Worm (Caenorhabditis elegans) whole organism, L1 larva: ENCODE results near the gene ZK180.7.

ENCODE experiments used
- C16A3.4 ChIP-seq: fragments of 150-350 bp; optimal IDR thresholded peaks from 2 replicates; lab custom pipeline; 2014; ENCODE audit warnings: missing biosample characterization, missing genetic modification characterization
- C34B4.2 ChIP-seq: sonication (generic microtip); optimal IDR thresholded peaks from 2 replicates; lab custom pipeline; 2017; ENCODE audit warnings: mild to moderate bottlenecking, missing genetic modification characterization, missing compliant biosample characterization
- Y116A8C.19 ChIP-seq: sonication (generic microtip); optimal IDR thresholded peaks from 2 replicates; lab custom pipeline; 2016; ENCODE audit warnings: missing compliant biosample characterization, missing genetic modification characterization, borderline replicate concordance
- alr-1 ChIP-seq: fragments of 200-800 bp; sonication (Bioruptor generic); optimal IDR thresholded peaks from 2 replicates; lab custom pipeline; 2018; ENCODE audit warnings: borderline replicate concordance, mild to moderate bottlenecking, missing genetic modification characterization, missing compliant biosample characterization
- aly-2 ChIP-seq: fragments of 150-350 bp; optimal IDR thresholded peaks from 2 replicates; lab custom pipeline; 2014; ENCODE audit warnings: missing biosample characterization, missing genetic modification characterization
- ceh-63 ChIP-seq: fragments of 200-800 bp; sonication (Bioruptor generic); optimal IDR thresholded peaks from 2 replicates; lab custom pipeline; 2018; ENCODE audit warnings: mild to moderate bottlenecking, missing genetic modification characterization, missing compliant biosample characterization
- ceh-88 ChIP-seq: fragments of 200-800 bp; sonication (Bioruptor generic); IDR thresholded peaks from 2 replicates; pipeline ENCODE4 v1.3.6; 2022; ENCODE audit warnings: missing genetic modification characterization, missing compliant biosample characterization
- ceh-90 ChIP-seq: sonication (generic microtip); optimal IDR thresholded peaks from 2 replicates; lab custom pipeline; 2016; ENCODE audit warnings: missing genetic modification characterization, missing compliant biosample characterization
- dpl-1 ChIP-seq, 3 experiments: fragments of 150-350 bp in 2 of 3; sonication (generic microtip) in 1 of 3; optimal IDR thresholded peaks; 2 replicates each; lab custom pipeline; 2014 to 2017; ENCODE audit warnings: missing biosample characterization in 3 of 3, missing genetic modification characterization in 3 of 3, missing genetic modification reagents in 3 of 3
- dsc-1 ChIP-seq: sonication (generic microtip); optimal IDR thresholded peaks from 2 replicates; lab custom pipeline; 2016; ENCODE audit warnings: mild to moderate bottlenecking, missing genetic modification characterization, missing compliant biosample characterization
- efl-1 ChIP-seq, 4 experiments: fragments of 150-350 bp; optimal IDR thresholded peaks in 3 of 4; peaks in 1 of 4; 1 replicate in 1 of 4; 2 replicates in 3 of 4; lab custom pipeline; 2014; ENCODE audit warnings: missing biosample characterization in 2 of 4, missing genetic modification characterization in 2 of 4, missing genetic modification reagents in 2 of 4
- efl-3 ChIP-seq: fragments of 200-800 bp; sonication (Bioruptor generic); optimal IDR thresholded peaks from 2 replicates; lab custom pipeline; 2018; ENCODE audit warnings: mild to moderate bottlenecking, missing genetic modification characterization, missing compliant biosample characterization
- elt-2 ChIP-seq: sonication (generic microtip); optimal IDR thresholded peaks from 2 replicates; lab custom pipeline; 2016; ENCODE audit warnings: missing genetic modification characterization, mild to moderate bottlenecking, inconsistent platforms, missing compliant biosample characterization, missing genetic modification reagents
- fkh-4 ChIP-seq: sonication (generic microtip); optimal IDR thresholded peaks from 2 replicates; lab custom pipeline; 2016; ENCODE audit warnings: missing compliant biosample characterization, missing genetic modification characterization, borderline replicate concordance
- hpl-2 ChIP-seq: fragments of 150-350 bp; optimal IDR thresholded peaks from 2 replicates; lab custom pipeline; 2014; ENCODE audit warnings: missing biosample characterization, missing genetic modification reagents, missing genetic modification characterization
- lin-13 ChIP-seq: fragments of 150-350 bp; optimal IDR thresholded peaks from 2 replicates; lab custom pipeline; 2014; ENCODE audit warnings: missing biosample characterization, missing genetic modification reagents, missing genetic modification characterization
- lin-14 ChIP-seq: fragments of 200-800 bp; sonication (Bioruptor generic); optimal IDR thresholded peaks from 2 replicates; lab custom pipeline; 2018; ENCODE audit warnings: mild to moderate bottlenecking, missing genetic modification characterization, moderate library complexity, missing compliant biosample characterization
- lin-35 ChIP-seq, 2 experiments: fragments of 150-350 bp; optimal IDR thresholded peaks; 2 replicates each; lab custom pipeline; 2014; ENCODE audit warnings: missing biosample characterization in 2 of 2, missing genetic modification characterization in 2 of 2, missing genetic modification reagents in 2 of 2
- lin-39 ChIP-seq: fragments of 150-350 bp; optimal IDR thresholded peaks from 2 replicates; lab custom pipeline; 2014; ENCODE audit warnings: missing biosample characterization, missing genetic modification reagents, missing genetic modification characterization
- mab-9 ChIP-seq: fragments of 200-800 bp; sonication (Bioruptor generic); IDR thresholded peaks from 2 replicates; pipeline ENCODE4 v1.3.6; 2022; ENCODE audit warnings: missing genetic modification reagents, missing genetic modification characterization, missing compliant biosample characterization
- nhr-12 ChIP-seq: sonication (generic microtip); optimal IDR thresholded peaks from 2 replicates; lab custom pipeline; 2017; ENCODE audit warnings: missing biosample characterization, missing genetic modification characterization
- nhr-19 ChIP-seq: fragments of 200-800 bp; sonication (Bioruptor generic); conservative IDR thresholded peaks from 2 replicates; pipeline ENCODE4 v1.3.6; 2022; ENCODE audit warnings: missing genetic modification characterization, missing compliant biosample characterization
- nhr-20 ChIP-seq: sonication (generic microtip); optimal IDR thresholded peaks from 2 replicates; lab custom pipeline; 2016; ENCODE audit warnings: mild to moderate bottlenecking, missing genetic modification characterization, missing compliant biosample characterization
- nhr-71 ChIP-seq: sonication (generic microtip); optimal IDR thresholded peaks from 2 replicates; lab custom pipeline; 2016; ENCODE audit warnings: mild to moderate bottlenecking, missing genetic modification characterization, moderate library complexity, missing compliant biosample characterization
- nhr-77 ChIP-seq: fragments of 150-350 bp; optimal IDR thresholded peaks from 2 replicates; lab custom pipeline; 2014; ENCODE audit warnings: missing biosample characterization, missing genetic modification characterization
- nhr-84 ChIP-seq: sonication (generic microtip); optimal IDR thresholded peaks from 2 replicates; lab custom pipeline; 2017; ENCODE audit warnings: missing biosample characterization, missing genetic modification characterization
- nhr-85 ChIP-seq: sonication (generic microtip); peaks from one replicate; lab custom pipeline; 2016; ENCODE audit warnings: missing genetic modification characterization, inconsistent platforms, missing compliant biosample characterization
- pax-3 ChIP-seq: fragments of 200-800 bp; sonication (Bioruptor generic); optimal IDR thresholded peaks from 2 replicates; lab custom pipeline; 2018; ENCODE audit warnings: mild to moderate bottlenecking, missing genetic modification characterization, moderate library complexity, missing compliant biosample characterization
- pqm-1 ChIP-seq: sonication (generic microtip); optimal IDR thresholded peaks from 3 replicates; lab custom pipeline; 2017; ENCODE audit warnings: missing biosample characterization, missing genetic modification characterization
- rnt-1 ChIP-seq: sonication (generic microtip); optimal IDR thresholded peaks from 2 replicates; lab custom pipeline; 2016; ENCODE audit warnings: mild to moderate bottlenecking, missing genetic modification characterization, moderate library complexity, missing compliant biosample characterization
- skn-1 ChIP-seq: fragments of 150-350 bp; optimal IDR thresholded peaks from 2 replicates; lab custom pipeline; 2014; ENCODE audit warnings: missing biosample characterization, missing genetic modification characterization
- sox-4 ChIP-seq: sonication (generic microtip); optimal IDR thresholded peaks from 2 replicates; lab custom pipeline; 2016; ENCODE audit warnings: missing genetic modification characterization, missing compliant biosample characterization
- tlp-1 ChIP-seq: fragments of 150-350 bp; optimal IDR thresholded peaks from 2 replicates; lab custom pipeline; 2014; ENCODE audit warnings: missing biosample characterization, missing genetic modification characterization
- xbp-1 ChIP-seq: sonication (generic microtip); optimal IDR thresholded peaks from 2 replicates; lab custom pipeline; 2016; ENCODE audit warnings: missing genetic modification characterization, missing compliant biosample characterization
- zag-1 ChIP-seq: fragments of 150-350 bp; optimal IDR thresholded peaks from 2 replicates; lab custom pipeline; 2014; ENCODE audit warnings: missing biosample characterization, missing genetic modification characterization
- ztf-11 ChIP-seq, 2 experiments: sonication (generic microtip); optimal IDR thresholded peaks; 2 replicates each; lab custom pipeline; 2016 to 2017; ENCODE audit warnings: missing genetic modification characterization in 2 of 2, missing biosample characterization in 1 of 2, missing compliant biosample characterization in 1 of 2

ZK180.7 gene

DNA sequence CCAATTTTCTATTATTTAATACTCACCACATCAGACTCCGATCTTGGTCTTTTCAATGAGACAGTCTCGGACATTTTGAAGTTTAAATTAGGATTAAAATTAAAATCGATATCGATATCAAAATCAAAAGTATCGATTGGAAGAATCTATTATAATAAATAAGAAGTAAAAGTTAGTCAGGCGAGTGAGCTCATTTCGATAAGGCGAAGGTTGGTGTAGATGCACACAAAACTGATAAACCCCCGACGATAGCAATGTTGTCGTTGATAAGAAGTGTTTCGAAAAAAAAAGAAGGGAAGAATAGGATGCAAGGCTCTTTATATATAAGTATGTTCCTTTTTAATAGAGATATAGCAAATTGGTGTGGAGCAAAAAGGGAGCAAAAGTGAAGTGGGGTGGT, 7.8 kb upstream of the ZK180.7 start, which contains the start of gene M01H9.4 (continued):
- TF ChIP-seq skn-1 (tag; lab: Kevin White, UChicago): no peak
- TF ChIP-seq lin-13 (GFP tag; lab: Kevin White, UChicago): no peak
- peak in 1 of 2 experiments; percentile 6 for TF ChIP-seq lin-35 (GFP tag; optimal IDR thresholded peaks at IDR 0.05; lab: Kevin White, UChicago)
- no peak for TF ChIP-seq aly-2 (tag; lab: Kevin White, UChicago)
- no peak for TF ChIP-seq mab-9 (GFP tag; lab: Robert Waterston, UW)
- TF ChIP-seq ztf-11 (tag; optimal IDR thresholded peaks at IDR 0.05; lab: Kevin White, UChicago): no peak
- TF ChIP-seq dsc-1 (tag; lab: Kevin White, UChicago): no peak
- TF ChIP-seq pqm-1 (tag; lab: Kevin White, UChicago): peak; percentile 71
- TF ChIP-seq nhr-71 (tag; lab: Kevin White, UChicago): peak; percentile 17
- TF ChIP-seq xbp-1 (tag; lab: Kevin White, UChicago): no peak
- TF ChIP-seq C16A3.4 (tag; lab: Kevin White, UChicago): no peak
- TF ChIP-seq efl-3 (GFP tag; lab: Kevin White, UChicago): no peak
- no peak for TF ChIP-seq rnt-1 (tag; lab: Kevin White, UChicago)
- no peak for TF ChIP-seq nhr-77 (tag; lab: Kevin White, UChicago)
- no peak for TF ChIP-seq hpl-2
- TF ChIP-seq ceh-90 (tag; lab: Kevin White, UChicago): no peak
- TF ChIP-seq tlp-1 (tag; lab: Kevin White, UChicago): peak; percentile 39
- TF ChIP-seq ceh-63 (GFP tag; lab: Kevin White, UChicago): no peak
- TF ChIP-seq nhr-12 (tag; lab: Kevin White, UChicago): no peak
- no peak for TF ChIP-seq dpl-1 (GFP tag; optimal IDR thresholded peaks at IDR 0.05; lab: Kevin White, UChicago)
- TF ChIP-seq lin-39 (tag; lab: Kevin White, UChicago): no peak
- no peak for TF ChIP-seq nhr-85 (tag; lab: Kevin White, UChicago)
- TF ChIP-seq fkh-4 (tag; lab: Kevin White, UChicago): no peak
- no peak for TF ChIP-seq sox-4

- TF ChIP-seq pax-3 (tag; lab: Kevin White, UChicago): no peak
- TF ChIP-seq C34B4.2 (tag; lab: Kevin White, UChicago): no peak
- peak; percentile 34 for TF ChIP-seq lin-14 (GFP tag; lab: Kevin White, UChicago)
- TF ChIP-seq lin-35 (GFP tag; optimal IDR thresholded peaks at IDR 0.05; lab: Kevin White, UChicago): peak in 1 of 2 experiments; percentile 42
- peak; percentile 20; the same call in 1 of the 2 replicates for TF ChIP-seq nhr-19 (GFP tag; lab: Robert Waterston, UW)
- peak; percentile 41 for TF ChIP-seq elt-2 (tag; lab: Kevin White, UChicago)
- TF ChIP-seq alr-1: no peak
- peak; percentile 35 for TF ChIP-seq nhr-71 (tag; lab: Kevin White, UChicago)
- no peak for TF ChIP-seq Y116A8C.19 (tag; lab: Kevin White, UChicago)
- peak; percentile 47 for TF ChIP-seq nhr-85 (tag; lab: Kevin White, UChicago)
- TF ChIP-seq efl-1 (optimal IDR thresholded peaks at IDR 0.05; lab: Kevin White, UChicago): no peak
- peak in 1 of 2 experiments; percentile 67 for TF ChIP-seq efl-1 (GFP tag; optimal IDR thresholded peaks at IDR 0.05 in 1 of 2; lab: Kevin White, UChicago)
- TF ChIP-seq nhr-20 (tag; lab: Kevin White, UChicago): peak; percentile 17
Observed at ce11 chrIV:4484555-4484954, 5.8 kb upstream of the ZK180.7 start.

ce11 chrIV:4486738-4487137, 3.6 kb upstream of the ZK180.7 start, which contains the start of gene trx-3:
Gene trx-3, plus strand, starts transcription at chrIV:4487028.
- TF ChIP-seq efl-1 (optimal IDR thresholded peaks at IDR 0.05; lab: Kevin White, UChicago) (no peak), efl-1 (GFP tag; optimal IDR thresholded peaks at IDR 0.05 in 1 of 2; lab: Kevin White, UChicago) (peak in 1 of 2 experiments; percentile 67), lin-35 (GFP tag; optimal IDR thresholded peaks at IDR 0.05; lab: Kevin White, UChicago) (peak in 1 of 2 experiments; percentile 22), ceh-88 (GFP tag; lab: Robert Waterston, UW) (no peak), zag-1 (no peak), pqm-1 (tag; lab: Kevin White, UChicago) (peak; percentile 48), nhr-84 (tag; lab: Kevin White, UChicago) (no peak), elt-2 (tag; lab: Kevin White, UChicago) (peak; percentile 77)
- TF ChIP-seq, all 84 proteins: peak for 4
